Worm (Caenorhabditis elegans): ENCODE results near the gene srw-118.
"Not testable (repeated sequence)": the region's sequence is repeated elsewhere in the genome, so short reads cannot be mapped to it uniquely, and the experiment has no call there.

DNA sequence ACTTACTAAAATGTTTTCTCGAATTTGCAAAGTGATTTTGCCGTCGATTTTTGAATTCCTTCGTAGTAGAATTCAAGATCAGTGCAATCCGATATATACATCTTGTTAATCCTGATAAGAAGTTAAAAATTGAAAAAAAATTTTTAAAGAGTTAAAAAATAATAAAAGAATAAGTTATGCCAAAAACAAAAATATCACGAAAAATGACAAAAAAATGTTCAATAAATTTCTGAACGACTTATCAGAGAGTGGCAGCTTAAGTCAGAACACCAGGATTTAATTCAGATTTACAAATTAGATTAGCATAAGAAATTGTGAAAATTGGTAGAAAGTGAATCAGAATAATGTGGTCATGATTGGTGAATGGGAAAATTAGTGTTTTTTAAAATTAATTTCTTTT lies 27.8 kb downstream of the srw-118 start, which contains the start of gene srw-122:
- TF ChIP-seq him-1, W03F9.2, dao-5 (tag; optimal IDR thresholded peaks at IDR 0.05): not testable (repeated sequence)

Data from whole organism, L4/young adult.